Worm (Caenorhabditis elegans) whole organism, early embryonic: ENCODE data around the gene dpl-1.

ENCODE experiments used
- aly-1 ChIP-seq: sonication (generic microtip); optimal IDR thresholded peaks from 2 replicates; lab custom pipeline; 2016; ENCODE audit warnings: missing genetic modification characterization, missing compliant biosample characterization
- ama-1 ChIP-seq: fragments of 150-350 bp; optimal IDR thresholded peaks from 2 replicates; lab custom pipeline; 2014
- ceh-13 ChIP-seq: fragments of 200-800 bp; sonication (Bioruptor generic); optimal IDR thresholded peaks from 2 replicates; lab custom pipeline; 2018; ENCODE audit warnings: mild to moderate bottlenecking, missing genetic modification characterization, missing compliant biosample characterization
- ceh-36 ChIP-seq: sonication (generic microtip); optimal IDR thresholded peaks from 2 replicates; lab custom pipeline; 2016; ENCODE audit warnings: missing genetic modification characterization, inconsistent platforms, missing compliant biosample characterization
- flt-1 ChIP-seq: fragments of 200-800 bp; sonication (Bioruptor generic); IDR thresholded peaks from 2 replicates; pipeline ENCODE4 v1.3.6; 2022; ENCODE audit warnings: missing genetic modification characterization, missing compliant biosample characterization
- hmbx-1 ChIP-seq: sonication (generic microtip); optimal IDR thresholded peaks from 2 replicates; lab custom pipeline; 2016; ENCODE audit warnings: mild to moderate bottlenecking, missing genetic modification characterization, missing compliant biosample characterization
- hnd-1 ChIP-seq: sonication (generic microtip); optimal IDR thresholded peaks from 2 replicates; lab custom pipeline; 2016; ENCODE audit warnings: missing genetic modification characterization, missing compliant biosample characterization
- sea-1 ChIP-seq: fragments of 200-800 bp; sonication (Bioruptor generic); conservative IDR thresholded peaks from 2 replicates; pipeline ENCODE4 v1.3.6; 2022; ENCODE audit warnings: missing genetic modification characterization, missing compliant biosample characterization
- tbx-11 ChIP-seq: fragments of 200-800 bp; sonication (Bioruptor generic); IDR thresholded peaks from 2 replicates; pipeline ENCODE4 v1.3.6; 2022; ENCODE audit warnings: missing genetic modification characterization, missing compliant biosample characterization
- tbx-37 ChIP-seq: fragments of 200-800 bp; sonication (Bioruptor generic); conservative IDR thresholded peaks from 2 replicates; pipeline ENCODE4 v1.3.6; 2022; ENCODE audit warnings: missing genetic modification reagents, missing genetic modification characterization, missing compliant biosample characterization
- tra-4 ChIP-seq: sonication (generic microtip); optimal IDR thresholded peaks from 2 replicates; lab custom pipeline; 2017; ENCODE audit warnings: missing genetic modification characterization, missing compliant biosample characterization

- TF ChIP-seq tbx-37 (GFP tag; lab: Robert Waterston, UW), result no peak
- TF ChIP-seq ama-1, result no peak
- TF ChIP-seq sea-1 (GFP tag; lab: Robert Waterston, UW), result no peak
- no peak for TF ChIP-seq hmbx-1 (tag; lab: Kevin White, UChicago)
- TF ChIP-seq tbx-11 (GFP tag; lab: Robert Waterston, UW), result no peak
- no peak for TF ChIP-seq flt-1
- no peak for TF ChIP-seq aly-1 (tag; lab: Kevin White, UChicago)
- no peak for TF ChIP-seq tra-4 (tag; lab: Kevin White, UChicago)
- no peak for TF ChIP-seq ceh-13 (GFP tag; lab: Kevin White, UChicago)
- TF ChIP-seq ceh-36 (tag; lab: Kevin White, UChicago), result no peak
- TF ChIP-seq hnd-1 (tag; lab: Kevin White, UChicago), result no peak
Observed at ce11 chrII:9169450-9169960, at the start of gene dpl-1.
